Fruit fly (Drosophila melanogaster) whole organism, larva: ENCODE data around the gene CG7943.

ENCODE experiments used
- noc ChIP-seq: fragments of 200-800 bp; sonication (Bioruptor generic); optimal IDR thresholded peaks from 3 replicates; lab custom pipeline; 2019; ENCODE audit warnings: missing biosample characterization, mild to moderate bottlenecking, missing genetic modification characterization, moderate library complexity

The CG7943 gene

DNA sequence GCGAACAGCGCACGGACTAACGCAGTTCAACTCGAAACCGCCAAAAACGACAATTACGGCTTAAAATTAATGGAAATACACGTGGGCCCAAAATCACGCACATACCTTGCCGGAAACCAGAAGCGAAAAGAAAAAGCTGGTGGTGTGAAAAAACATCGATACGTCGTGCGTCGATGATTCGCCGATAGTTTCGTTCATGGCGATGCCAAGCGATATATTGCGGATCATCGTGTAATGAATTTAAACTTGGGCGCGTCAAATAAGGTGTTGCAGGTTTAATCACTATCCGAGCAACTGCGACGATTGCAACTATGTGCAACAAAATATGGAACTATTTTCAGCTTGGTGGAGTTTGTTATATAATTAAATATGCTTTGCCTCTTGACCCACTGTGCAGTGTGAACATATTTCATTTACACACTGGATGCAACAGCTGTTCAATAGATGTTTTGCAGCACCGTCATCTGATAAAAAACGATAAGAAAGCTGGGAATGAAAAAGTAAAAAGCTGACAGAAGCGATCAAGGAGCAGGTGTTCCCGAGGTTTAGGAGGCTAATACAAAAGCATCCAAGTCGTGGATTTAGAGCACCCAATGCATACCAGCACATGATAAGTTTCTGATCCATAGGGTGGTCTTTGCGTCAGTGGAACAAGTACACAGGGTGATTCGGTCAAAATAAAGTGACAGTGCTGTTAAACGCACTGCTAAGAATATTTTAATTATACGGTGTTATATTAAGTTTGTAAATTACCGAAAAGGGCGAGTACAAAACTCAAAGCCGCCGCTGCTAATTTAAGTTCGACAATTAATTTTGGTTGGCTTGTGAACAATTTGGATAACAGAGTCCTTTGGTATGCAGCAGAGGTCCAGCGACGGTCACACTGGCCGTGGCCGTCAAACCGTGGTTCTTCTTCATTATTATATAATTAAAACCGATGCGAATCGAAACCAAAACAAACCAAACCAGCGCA lies at the start of gene CG7943, which contains the start of gene RpL32:
TSS of gene CG7943 (plus strand) at position 442 of the 973 bp plus-strand sequence.
TSS of gene RpL32 (minus strand) at position 133 of the 973 bp plus-strand sequence.
- TF ChIP-seq noc (tag; lab: Kevin White, UChicago): peak; percentile 90

DNA sequence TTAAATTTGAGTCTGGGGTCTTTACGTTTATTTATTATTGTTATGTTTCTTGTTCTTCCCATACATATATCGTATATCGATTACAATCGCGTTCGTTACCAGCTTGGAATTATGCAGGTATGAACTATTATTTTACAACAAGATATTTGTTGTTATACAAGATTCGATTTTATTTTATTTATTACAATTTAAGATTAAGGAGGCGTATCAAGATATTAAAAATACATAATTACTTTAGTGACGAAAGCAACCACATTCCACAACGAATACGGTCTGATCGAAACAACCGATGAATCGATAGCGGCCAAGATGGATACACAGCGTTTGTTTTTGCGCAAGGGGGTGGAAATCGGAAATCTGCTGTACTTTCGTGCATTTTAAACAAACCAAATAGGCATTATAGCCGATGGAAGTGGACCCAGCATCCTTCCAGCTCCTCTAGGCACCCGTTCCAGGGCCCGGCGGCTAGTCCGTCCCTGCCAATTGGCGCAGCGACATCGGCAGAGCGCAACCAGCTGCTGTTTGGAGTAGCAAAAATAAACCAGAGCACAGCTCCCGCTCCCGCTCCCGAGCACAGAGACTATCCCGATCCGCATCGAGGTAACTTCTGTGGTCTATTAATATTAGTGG lies 48.5 kb upstream of the CG7943 start, which contains the start of the genes CG15525 and CG11504:
TSS of gene CG15525 (minus strand) at position 70 of the 630 bp plus-strand sequence.
TSS of gene CG11504 (plus strand) at position 294 of the 630 bp plus-strand sequence.
- TF ChIP-seq noc (tag; lab: Kevin White, UChicago): no peak

DNA sequence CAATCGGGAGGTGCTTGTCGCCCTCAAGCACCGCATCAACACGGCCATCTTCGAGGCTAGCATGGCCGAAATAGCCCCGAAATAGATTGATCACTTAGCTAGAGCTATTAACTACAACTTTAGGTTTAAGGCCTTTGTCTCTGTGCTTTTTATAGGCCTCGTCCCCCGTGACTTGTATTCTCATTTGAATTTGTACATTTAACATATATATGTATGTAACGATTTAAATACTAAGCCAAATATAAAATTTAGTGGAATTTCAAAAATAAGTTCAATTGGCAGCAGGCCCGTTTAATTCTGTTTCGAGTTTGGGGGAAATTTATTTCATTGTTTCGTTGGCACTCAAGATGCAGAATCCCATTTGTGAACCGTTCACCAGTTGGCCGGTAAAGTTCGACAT lies 46.8 kb upstream of the CG7943 start, which contains the start of gene CG34298:
TSS of gene CG34298 (plus strand) at position 301 of the 400 bp plus-strand sequence.
- TF ChIP-seq noc (tag; lab: Kevin White, UChicago): no peak

DNA sequence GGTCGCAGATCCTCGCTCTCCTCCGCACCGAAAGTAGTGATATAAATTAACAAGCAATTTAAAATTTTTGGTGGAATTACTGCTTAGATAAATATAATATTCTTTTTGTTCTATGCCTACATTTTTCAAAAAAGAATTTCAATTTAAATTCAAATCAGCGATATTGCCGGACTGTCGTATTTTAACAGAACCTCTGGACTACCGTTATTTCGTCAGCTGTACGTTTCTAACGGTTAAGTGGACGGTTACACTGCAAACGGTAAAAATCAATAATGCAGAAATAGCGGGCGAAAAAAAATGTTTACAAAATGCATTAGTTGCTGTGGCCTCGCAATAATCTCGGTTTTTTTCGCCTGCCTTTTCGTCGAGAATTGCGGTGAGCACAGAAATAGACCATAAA lies 46.0 kb upstream of the CG7943 start, which contains the start of gene Tace:
TSS of gene Tace (plus strand) at position 245 of the 400 bp plus-strand sequence.
- TF ChIP-seq noc (tag; lab: Kevin White, UChicago): no peak

DNA sequence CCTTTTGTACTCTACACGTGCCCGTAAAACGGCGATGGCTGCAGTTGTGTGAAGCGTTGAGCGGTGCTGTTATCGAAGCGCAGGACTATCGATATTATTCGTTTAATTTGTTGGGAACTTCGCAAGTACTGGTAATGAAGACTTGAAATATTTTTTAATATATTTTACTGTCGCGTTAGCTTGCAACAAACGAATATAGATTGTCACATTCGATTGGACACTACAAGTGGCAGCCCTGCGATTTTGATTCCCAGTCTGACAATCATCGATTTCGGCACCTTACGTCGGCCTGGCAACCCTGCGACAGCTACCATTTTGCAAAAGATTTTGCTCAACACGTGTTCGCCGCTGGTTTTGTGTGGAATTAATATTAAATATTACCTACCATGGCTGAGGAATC lies 41.6 kb upstream of the CG7943 start, which contains the start of the genes Nlp and Nph:
TSS of gene Nlp (plus strand) at position 138 of the 400 bp plus-strand sequence.
TSS of gene Nph (minus strand) at position 214 of the 400 bp plus-strand sequence.
- peak; percentile 34 for TF ChIP-seq noc (tag; lab: Kevin White, UChicago)

DNA sequence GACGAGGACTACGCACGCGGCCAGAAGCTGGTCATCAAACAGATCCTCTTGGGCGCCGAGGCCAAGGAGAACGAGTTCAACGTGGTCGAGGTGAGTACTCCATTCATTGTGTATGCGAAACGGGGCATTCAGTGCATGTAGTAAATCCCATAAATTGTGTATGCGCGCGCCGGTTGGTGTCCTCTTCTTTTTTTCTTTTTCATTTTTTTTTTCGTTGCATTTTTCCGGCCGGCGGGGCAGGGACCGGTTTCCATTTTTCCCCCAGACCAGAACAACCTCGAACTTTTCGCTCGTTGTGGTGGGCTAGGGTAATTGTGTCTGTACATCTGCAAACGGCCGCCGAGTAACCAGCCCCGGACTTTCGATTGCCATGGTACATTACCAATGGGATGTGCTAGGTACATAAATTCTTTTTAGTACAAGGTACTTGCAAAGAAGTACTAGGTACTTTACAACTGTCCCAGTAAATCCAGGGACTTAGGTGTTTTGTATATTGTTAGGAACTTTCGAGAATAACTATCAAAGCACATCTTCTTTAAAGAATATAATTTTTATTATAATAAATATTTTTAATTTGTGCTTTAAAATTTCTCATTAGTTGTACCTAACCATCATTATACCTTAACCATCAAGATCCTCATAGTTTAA lies 40.8 kb upstream of the CG7943 start:
- TF ChIP-seq noc (tag; lab: Kevin White, UChicago): no peak

DNA sequence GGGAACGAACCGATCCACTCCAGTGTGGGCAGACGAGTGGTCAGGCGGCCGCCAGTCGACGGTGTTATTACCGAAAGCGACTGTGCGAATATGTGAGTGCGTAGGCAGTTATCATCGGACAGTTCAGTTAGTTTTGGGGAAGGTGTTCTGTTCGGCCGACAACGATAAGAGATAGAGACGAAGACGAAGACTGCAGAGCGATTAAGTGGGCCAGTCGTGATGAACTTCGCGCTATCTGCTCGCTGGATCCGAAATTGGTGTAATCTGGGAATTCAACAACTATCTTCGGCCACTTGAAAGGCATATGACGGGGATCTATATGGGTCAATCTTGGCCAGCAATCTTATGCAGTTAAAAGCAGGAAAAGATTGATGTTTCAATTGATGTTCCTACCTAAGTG lies 37.1 kb upstream of the CG7943 start, which contains the start of gene CG7912:
TSS of gene CG7912 (minus strand) at position 17 of the 400 bp plus-strand sequence.
- no peak for TF ChIP-seq noc (tag; lab: Kevin White, UChicago)

DNA sequence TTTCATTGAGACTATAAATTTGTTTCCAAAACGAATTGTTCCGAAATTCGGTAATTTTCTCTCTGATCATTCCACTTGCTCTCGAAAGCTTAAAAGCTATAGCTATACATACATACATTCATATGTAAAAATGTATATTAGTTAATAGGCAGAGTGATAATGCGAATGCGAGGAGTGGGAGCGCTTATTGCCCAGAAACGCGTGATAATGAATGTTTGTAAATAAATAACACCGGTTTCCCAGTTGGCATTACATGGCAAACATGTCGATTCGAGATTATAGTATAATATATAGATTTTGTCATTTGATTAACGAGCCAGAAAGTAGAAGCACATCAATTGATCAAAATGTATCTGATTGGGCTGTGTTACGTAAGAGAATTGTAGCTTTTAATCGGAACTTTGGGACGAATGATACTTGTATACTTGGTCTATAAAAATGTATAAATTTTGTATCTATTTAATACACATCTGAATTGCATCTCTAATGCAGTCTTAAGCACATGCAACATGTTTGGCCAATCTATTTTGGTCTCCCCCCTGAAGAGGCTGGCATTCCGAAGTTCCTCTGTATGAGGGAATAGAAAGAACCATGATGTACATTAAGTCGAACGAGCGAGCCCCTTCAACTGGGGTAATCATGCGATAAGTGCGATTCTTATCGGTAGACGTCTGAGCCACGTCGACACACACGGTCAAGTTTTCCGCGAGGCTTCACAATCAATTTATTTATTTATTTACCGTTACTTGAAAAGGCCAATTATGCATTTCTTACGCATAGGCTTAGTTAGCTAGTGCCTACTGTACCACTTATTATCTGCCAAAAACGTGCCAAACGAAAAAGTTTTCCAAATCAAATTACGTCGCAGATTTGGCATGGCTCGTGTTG lies 33.4 kb upstream of the CG7943 start:
- TF ChIP-seq noc (tag; lab: Kevin White, UChicago): peak; percentile 71

DNA sequence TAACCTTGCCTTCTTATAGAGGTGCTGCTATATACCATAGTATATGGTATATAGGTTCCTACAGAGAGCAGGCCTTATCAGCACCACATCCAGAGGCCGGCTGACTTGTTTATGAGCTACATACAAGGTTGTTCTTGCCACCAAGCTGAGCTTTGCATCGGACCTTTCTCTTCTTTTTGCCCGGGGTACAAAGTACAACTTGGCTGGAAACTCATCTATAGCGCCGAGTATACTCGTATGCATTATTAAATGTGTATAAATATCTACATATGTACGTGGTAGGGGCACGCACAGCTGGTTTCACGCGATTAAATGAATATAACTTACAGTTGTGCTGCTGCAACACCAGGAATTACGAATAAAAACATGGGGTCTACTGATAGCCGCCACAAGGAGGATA lies 32.4 kb upstream of the CG7943 start:
- no peak for TF ChIP-seq noc (tag; lab: Kevin White, UChicago)

DNA sequence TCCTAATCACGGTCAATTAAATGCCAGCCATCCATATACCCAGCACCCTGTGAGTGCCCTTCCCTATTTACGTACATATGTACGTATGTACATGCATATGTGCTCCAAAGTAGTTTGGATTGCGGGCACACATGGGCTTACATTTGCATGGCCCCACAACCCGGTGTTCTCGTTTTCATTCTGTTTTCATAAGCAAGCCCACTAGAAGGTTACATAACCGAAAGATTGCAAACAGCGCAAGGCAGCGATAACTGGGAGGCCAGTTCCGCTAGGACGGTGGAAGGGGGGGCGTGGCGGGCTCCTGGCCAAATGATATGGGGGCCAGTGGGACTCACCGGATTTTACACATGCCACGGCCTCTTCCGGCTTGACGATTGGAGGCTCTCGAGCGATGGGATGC lies 31.8 kb upstream of the CG7943 start:
- no peak for TF ChIP-seq noc (tag; lab: Kevin White, UChicago)

DNA sequence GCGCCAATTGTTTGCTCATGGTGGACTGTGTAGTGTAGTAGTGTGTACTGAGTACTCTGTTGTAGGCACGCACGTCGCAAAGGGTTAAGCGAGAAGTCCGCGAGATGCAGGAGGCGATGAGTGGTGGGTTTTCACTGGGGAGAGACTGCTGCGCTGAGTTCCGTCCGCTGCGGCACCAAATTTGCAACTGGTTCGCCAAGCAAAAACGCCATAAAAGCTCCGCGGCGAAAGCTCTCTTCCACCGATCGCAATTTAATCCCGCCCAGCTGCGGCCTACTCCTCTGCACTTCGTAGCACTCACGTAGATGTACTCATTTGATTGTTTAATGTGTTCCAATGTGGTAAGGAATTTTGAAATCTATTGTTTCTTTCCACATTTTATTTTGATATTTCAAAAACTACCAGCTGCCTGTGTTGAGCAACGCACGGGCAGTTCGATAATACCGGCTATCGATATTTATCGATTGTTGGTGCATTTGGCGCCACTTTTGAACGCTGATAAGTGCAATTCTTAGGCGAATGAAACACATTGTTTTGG lies 31.2 kb upstream of the CG7943 start, which contains the start of gene CG7920:
TSS of gene CG7920 (minus strand) at position 308 of the 538 bp plus-strand sequence.
- TF ChIP-seq noc (tag; lab: Kevin White, UChicago): peak; percentile 42

DNA sequence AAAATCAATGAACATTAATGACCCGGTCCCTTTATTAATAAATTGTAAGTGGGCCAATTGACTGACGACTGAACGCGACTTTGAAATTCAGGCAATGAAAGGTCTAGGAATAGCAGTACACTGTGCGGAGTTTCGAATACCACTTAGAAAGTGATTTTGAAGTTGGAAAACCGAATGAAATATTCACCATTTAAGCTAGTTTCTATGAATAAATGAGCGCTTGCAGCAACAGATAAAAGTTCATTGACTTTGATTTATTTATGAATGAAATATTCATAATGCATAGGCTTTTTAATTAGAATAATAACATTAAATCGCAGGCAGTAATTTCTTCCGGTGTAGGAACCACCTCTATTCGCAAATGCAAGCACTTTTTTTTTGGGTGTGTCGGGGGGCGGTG lies 25.3 kb upstream of the CG7943 start:
- no peak for TF ChIP-seq noc (tag; lab: Kevin White, UChicago)

DNA sequence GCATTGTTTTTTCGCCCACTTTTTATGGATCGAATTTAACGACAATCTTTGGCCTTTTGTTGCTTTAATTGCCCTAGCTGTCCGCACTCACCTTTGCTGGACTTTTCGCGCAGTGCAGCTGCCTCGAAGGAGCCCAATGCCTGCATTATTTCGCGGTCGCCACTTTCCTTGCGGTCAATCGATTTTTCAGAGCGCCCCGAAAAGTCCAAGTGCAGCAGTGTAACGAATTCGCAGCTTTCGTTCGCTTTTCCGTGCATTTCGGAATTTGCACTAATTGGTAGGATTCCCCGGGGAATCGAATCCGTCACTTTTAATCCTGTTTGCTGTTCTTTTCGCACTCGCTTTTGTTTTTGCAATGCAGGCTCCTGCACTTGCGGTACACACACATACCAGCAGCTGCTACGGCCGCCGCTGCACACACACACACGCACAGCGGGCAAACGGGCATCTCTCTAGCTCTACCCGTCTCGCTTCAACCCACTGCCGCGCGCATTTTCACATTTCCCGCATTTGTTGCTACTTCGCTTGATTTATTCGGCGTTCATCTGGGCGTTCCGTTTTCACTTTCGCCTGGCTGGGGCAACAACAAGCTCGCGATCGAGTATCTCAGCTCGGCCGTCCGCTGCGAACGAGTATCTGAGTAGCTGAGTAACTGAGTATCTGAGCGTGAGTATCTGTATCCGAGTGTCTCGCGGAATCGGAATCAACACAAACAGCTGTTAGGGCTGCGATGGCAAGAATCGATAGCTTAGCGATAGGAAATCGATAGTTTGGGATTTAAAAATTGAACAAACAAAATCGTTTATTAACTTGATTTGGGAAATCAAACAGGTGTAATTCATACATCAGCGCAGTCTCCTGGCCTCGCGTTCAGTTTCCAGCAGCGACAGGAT lies 24.5 kb upstream of the CG7943 start, which contains the start of gene Mgat2:
TSS of gene Mgat2 (minus strand) at position 663 of the 893 bp plus-strand sequence.
- no peak for TF ChIP-seq noc (tag; lab: Kevin White, UChicago)
